Worm (Caenorhabditis elegans): ENCODE data around the gene lys-4.

Gene lys-4

DNA sequence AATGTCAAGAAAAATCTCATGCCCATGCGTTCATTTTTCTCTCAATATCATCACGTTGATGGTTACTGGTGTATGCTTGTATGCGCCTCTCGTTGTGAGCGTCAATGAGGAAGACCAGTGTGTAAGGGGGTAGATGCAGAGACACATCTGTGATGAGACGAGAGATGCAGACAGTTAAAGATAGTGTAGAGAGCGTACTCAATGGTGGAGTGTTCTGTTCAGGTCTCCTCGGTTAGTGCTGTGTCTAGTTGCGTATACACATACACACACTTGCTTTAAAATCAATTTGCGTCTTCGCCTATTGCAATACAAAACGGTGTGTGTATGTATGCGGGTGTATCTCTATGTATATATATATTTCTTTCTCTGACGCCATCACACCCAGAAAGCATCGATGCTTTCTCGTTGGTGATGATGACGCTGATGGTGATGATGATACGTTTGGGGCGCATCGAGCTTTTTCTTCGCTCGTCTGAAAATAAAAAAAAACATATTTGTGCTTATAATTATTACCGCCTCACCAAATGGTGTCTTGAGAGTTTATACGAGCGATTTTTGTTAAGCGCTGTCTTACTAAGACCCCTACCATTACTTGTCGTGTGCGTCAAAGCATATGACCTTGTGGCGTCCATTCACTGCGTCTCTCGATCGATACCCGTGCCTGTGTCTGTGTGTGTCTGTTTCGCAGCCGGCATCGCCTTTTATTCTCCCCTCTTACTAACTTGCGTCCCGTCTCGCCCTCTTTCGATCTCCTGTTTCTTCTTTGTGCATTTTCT is 29.4 kb downstream of the lys-4 start, which contains the start of gene F40F11.3 (continued):
- TF ChIP-seq mxl-3 (GFP tag; optimal IDR thresholded peaks at IDR 0.05), result peak; percentile 87
- peak; percentile 63; the same call in 1 of the 2 replicates for TF ChIP-seq nhr-41 (GFP tag; IDR thresholded peaks at IDR 0.05)
- TF ChIP-seq tra-1 (GFP tag; IDR thresholded peaks at IDR 0.05), result peak; percentile 72
- peak; percentile 33; the same call in 1 of the 2 replicates for TF ChIP-seq dmd-9 (GFP tag; IDR thresholded peaks at IDR 0.05)
- no peak for TF ChIP-seq zip-2 (tag; optimal IDR thresholded peaks at IDR 0.05)
- TF ChIP-seq dmd-6 (GFP tag; IDR thresholded peaks at IDR 0.05), result peak; percentile 76
- peak; percentile 47; the same call in 1 of the 2 replicates for TF ChIP-seq egl-43 (GFP tag; IDR thresholded peaks at IDR 0.05)
- TF ChIP-seq ZK546.5 (tag; optimal IDR thresholded peaks at IDR 0.05), result peak in 1 of 2 experiments; percentile 17
- peak; percentile 86 for TF ChIP-seq rbr-2 (tag; optimal IDR thresholded peaks at IDR 0.05)
- no peak for TF ChIP-seq skn-1 (tag; optimal IDR thresholded peaks at IDR 0.05)
- no peak for TF ChIP-seq lin-39 (tag; optimal IDR thresholded peaks at IDR 0.05)
- TF ChIP-seq F10B5.3 (tag; optimal IDR thresholded peaks at IDR 0.05), result peak; percentile 58
- TF ChIP-seq attf-4 (tag; optimal IDR thresholded peaks at IDR 0.05), result peak; percentile 38
- TF ChIP-seq mxl-2 (GFP tag; conservative IDR thresholded peaks at IDR 0.05), result no peak
- no peak for TF ChIP-seq daf-12 (tag; optimal IDR thresholded peaks at IDR 0.05)
- peak; percentile 74 for TF ChIP-seq T26A8.4 (GFP tag; IDR thresholded peaks at IDR 0.05)

ce11 chrIV:11592820-11593219 is 30.2 kb downstream of the lys-4 start:
- TF ChIP-seq nhr-6 (tag; optimal IDR thresholded peaks at IDR 0.05) (peak; percentile 44), dpl-1 (GFP tag; optimal IDR thresholded peaks at IDR 0.05) (peak; percentile 29), ceh-32 (tag; optimal IDR thresholded peaks at IDR 0.05; ENCODE audit: poor library complexity) (no peak), vab-7 (GFP tag; IDR thresholded peaks at IDR 0.05) (no peak), ceh-20 (GFP tag; IDR thresholded peaks at IDR 0.05) (0 out of 2 replicates have a peak, but pooled peaks have one; percentile 14), F37D6.2 (tag; optimal IDR thresholded peaks at IDR 0.05) (no peak), nhr-28 (tag; optimal IDR thresholded peaks at IDR 0.05) (no peak), dve-1 (tag; optimal IDR thresholded peaks at IDR 0.05; ENCODE audit: insufficient read depth) (peak; percentile 38), nhr-42 (GFP tag; IDR thresholded peaks at IDR 0.05) (no peak), lin-38 (GFP tag; IDR thresholded peaks at IDR 0.05) (peak; percentile 49), daf-16 (GFP tag; optimal IDR thresholded peaks at IDR 0.05) (no peak), daf-16 (tag; optimal IDR thresholded peaks at IDR 0.05) (peak; percentile 19), zip-11 (GFP tag; IDR thresholded peaks at IDR 0.05) (no peak), nhr-111 (GFP tag; optimal IDR thresholded peaks at IDR 0.05) (no peak), lsy-2 (tag; optimal IDR thresholded peaks at IDR 0.05) (peak in 1 of 2 experiments; percentile 69), unc-39 (tag; optimal IDR thresholded peaks at IDR 0.05) (no peak), ZK337.2 (GFP tag; IDR thresholded peaks at IDR 0.05) (no peak), skn-1 (tag; optimal IDR thresholded peaks at IDR 0.05) (no peak), duxl-1 (tag; optimal IDR thresholded peaks at IDR 0.05; ENCODE audit: poor library complexity) (peak; percentile 31), daf-12 (tag; optimal IDR thresholded peaks at IDR 0.05) (no peak), T26A8.4 (GFP tag; IDR thresholded peaks at IDR 0.05) (no peak), hif-1 (tag; optimal IDR thresholded peaks at IDR 0.05) (peak in 1 of 2 experiments; percentile 64), madf-9 (GFP tag; conservative IDR thresholded peaks at IDR 0.05) (0 out of 2 replicates have a peak, but pooled peaks have one; percentile 18), ZK546.5 (tag; optimal IDR thresholded peaks at IDR 0.05) (no peak), lin-13 (GFP tag; optimal IDR thresholded peaks at IDR 0.05) (no peak), lim-7 (GFP tag; IDR thresholded peaks at IDR 0.05) (no peak), Y5F2A.4 (GFP tag; optimal IDR thresholded peaks at IDR 0.05) (no peak), unc-130 (GFP tag; optimal IDR thresholded peaks at IDR 0.05) (peak; percentile 52), F44E2.7 (GFP tag; IDR thresholded peaks at IDR 0.05) (no peak), D1046.2 (GFP tag; IDR thresholded peaks at IDR 0.05) (no peak), nhr-76 (tag; optimal IDR thresholded peaks at IDR 0.05) (no peak), ztf-7 (tag; optimal IDR thresholded peaks at IDR 0.05) (no peak), lin-1 (GFP tag; IDR thresholded peaks at IDR 0.05) (0 out of 2 replicates have a peak, but pooled peaks have one; percentile 25), mxl-3 (GFP tag; optimal IDR thresholded peaks at IDR 0.05) (no peak), R02D3.7 (tag; optimal IDR thresholded peaks at IDR 0.05) (no peak), mes-2 (tag; optimal IDR thresholded peaks at IDR 0.05; ENCODE audit: poor library complexity, severe bottlenecking) (peak; percentile 95), spr-3 (GFP tag; optimal IDR thresholded peaks at IDR 0.05) (no peak)

All from whole organism, L4 larva.